Fruit fly (Drosophila melanogaster) whole organism: Measurements from ENCODE around the gene CG12560.

Experiments
- CG8478 ChIP-seq: fragments of >200 bp; optimal IDR thresholded peaks from 2 replicates; lab custom pipeline; 2018; ENCODE audit warnings: inconsistent platforms
- psq ChIP-seq: fragments of >200 bp; optimal IDR thresholded peaks from 2 replicates; lab custom pipeline; 2017

DNA sequence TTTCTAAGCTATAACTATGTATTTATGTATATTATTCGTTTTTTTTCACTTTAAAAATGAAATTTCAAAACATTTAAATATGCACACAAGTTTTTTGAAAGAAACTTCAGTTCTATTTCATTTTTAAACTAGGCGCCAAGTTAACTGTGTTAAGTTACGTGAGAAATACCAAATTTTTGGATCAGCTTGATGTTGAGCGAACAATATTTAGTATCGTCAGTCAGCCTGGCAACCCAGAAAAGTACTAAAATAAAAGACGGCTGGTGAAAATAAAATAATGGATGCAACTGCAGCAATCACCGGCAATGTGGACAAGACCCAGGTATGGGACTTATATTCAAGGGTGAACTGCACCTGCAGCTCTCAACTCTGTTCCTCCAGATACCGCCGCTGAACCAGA lies 31.6 kb upstream of the CG12560 start, which contains the start of gene CCDC53:
- TF ChIP-seq psq (lab: Kevin White, UChicago) = no peak
- TF ChIP-seq CG8478 = no peak
